Worm (Caenorhabditis elegans) whole organism, L3 larva: ENCODE measurements around the gene Y26G10.1.

ENCODE experiments used
- egl-27 ChIP-seq: sonication (generic microtip); optimal IDR thresholded peaks from 4 replicates; lab custom pipeline; 2017; ENCODE audit warnings: missing biosample characterization, missing genetic modification reagents, missing genetic modification characterization
- elt-2 ChIP-seq: sonication (generic microtip); optimal IDR thresholded peaks from 2 replicates; lab custom pipeline; 2016; ENCODE audit warnings: missing genetic modification reagents, mild to moderate bottlenecking, missing genetic modification characterization, missing compliant biosample characterization
- mdl-1 ChIP-seq: fragments of 150-350 bp; optimal IDR thresholded peaks from 2 replicates; lab custom pipeline; 2014; ENCODE audit warnings: missing biosample characterization, missing genetic modification characterization
- nhr-28 ChIP-seq: fragments of 150-350 bp; optimal IDR thresholded peaks from 2 replicates; lab custom pipeline; 2014; ENCODE audit warnings: missing biosample characterization, missing genetic modification characterization
- nhr-77 ChIP-seq: fragments of 150-350 bp; optimal IDR thresholded peaks from 2 replicates; lab custom pipeline; 2014; ENCODE audit warnings: missing biosample characterization, missing genetic modification characterization
- pqm-1 ChIP-seq: fragments of 150-350 bp; optimal IDR thresholded peaks from 2 replicates; lab custom pipeline; 2017; ENCODE audit warnings: missing biosample characterization, missing genetic modification characterization, inconsistent platforms
- unc-62 ChIP-seq: fragments of 150-350 bp; sonication (generic microtip); optimal IDR thresholded peaks from 4 replicates; lab custom pipeline; 2014; ENCODE audit warnings: missing biosample characterization, missing genetic modification reagents, missing genetic modification characterization
- ztf-11 ChIP-seq: fragments of 150-350 bp; optimal IDR thresholded peaks from 2 replicates; lab custom pipeline; 2014; ENCODE audit warnings: missing biosample characterization, missing genetic modification characterization

DNA sequence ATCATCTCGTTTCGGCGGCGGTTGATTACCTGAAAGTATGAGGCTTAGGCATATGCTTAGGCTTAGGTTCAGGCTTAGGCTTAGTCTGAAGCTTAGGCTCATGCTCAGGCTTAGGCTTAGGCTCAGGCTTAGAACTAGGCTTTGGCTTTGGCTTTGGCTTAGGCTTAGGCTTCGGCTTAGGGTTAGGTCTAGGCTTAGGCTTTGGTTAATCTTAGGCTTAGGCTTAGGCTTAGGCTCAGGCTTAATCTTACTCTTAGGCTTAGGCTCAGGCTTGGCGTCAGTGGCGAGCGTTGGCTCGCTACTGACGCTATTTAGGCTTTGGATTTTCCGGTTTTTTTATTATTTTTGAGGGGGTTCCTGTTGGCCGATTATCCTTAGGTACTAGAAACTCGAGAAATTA is 48.1 kb upstream of the Y26G10.1 start:
- no peak for TF ChIP-seq elt-2 (tag; lab: Kevin White, UChicago)
- no peak for TF ChIP-seq pqm-1 (tag; lab: Kevin White, UChicago)
- TF ChIP-seq nhr-77 (tag; lab: Kevin White, UChicago), result no peak
- no peak for TF ChIP-seq ztf-11
- TF ChIP-seq nhr-28 (tag; lab: Kevin White, UChicago), result no peak
- TF ChIP-seq egl-27 (tag; lab: Kevin White, UChicago), result no peak
- TF ChIP-seq unc-62, result no peak
- TF ChIP-seq mdl-1 (tag; lab: Kevin White, UChicago), result no peak
